Worm (Caenorhabditis elegans): ENCODE results near the gene sra-8.

sra-8 gene

DNA sequence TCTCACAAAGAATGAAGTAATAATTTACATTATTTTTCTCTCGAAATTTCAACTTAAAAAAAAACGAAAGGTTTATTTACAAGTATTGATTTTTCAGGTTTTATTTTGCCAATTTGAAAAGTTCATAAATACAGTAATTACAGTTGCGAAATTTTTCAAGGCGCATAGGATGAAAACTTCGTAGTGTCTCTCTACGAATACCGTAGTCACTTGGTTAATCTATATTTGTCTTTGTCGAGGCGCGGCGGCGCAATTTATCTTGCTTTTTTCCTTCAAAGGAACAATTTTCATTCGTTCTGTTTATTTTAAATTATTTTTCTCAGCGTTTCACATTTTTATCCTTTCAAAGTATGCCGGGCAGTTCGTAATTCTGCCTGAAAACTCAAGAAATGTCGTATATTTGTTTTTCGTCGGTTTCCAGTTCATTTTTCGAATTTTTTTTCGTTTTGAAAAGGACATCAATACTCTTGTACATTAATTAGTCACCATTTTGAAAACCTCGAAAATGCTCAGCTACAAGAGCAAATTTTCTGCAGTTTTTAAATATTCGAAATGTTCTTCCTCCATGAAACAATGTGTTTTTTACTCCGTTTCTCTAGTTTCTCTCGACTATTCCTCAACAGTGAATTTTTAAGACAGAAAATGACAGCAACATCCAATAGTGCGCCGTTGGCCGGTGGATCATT, 13.8 kb upstream of the sra-8 start, which contains the start of gene mex-6:
TSS of gene mex-6 (plus strand) at position 636 of the 686 bp plus-strand sequence.
- TF ChIP-seq dao-5 (tag; optimal IDR thresholded peaks at IDR 0.05), result no peak
- TF ChIP-seq him-1 (tag; optimal IDR thresholded peaks at IDR 0.05), result no peak
- no peak for TF ChIP-seq W03F9.2 (tag; optimal IDR thresholded peaks at IDR 0.05)

DNA sequence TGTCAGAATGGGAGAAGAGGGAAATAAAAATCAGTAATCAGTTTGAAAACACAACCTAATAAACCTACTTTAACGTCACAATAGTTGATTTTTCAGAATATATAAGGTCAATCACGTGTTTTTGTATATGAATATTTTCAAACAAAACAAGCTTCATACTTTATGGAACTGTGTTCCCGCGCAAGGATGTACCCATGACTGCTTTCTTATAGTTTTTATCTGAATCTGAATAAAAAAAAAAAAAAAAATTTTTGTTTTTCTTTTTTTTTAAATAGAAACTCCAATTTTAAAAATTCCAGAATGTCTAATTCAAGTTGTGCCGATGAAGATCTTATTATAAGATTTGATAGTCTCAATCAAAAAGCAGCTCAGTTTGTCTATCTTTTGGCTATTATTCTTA, 9.0 kb upstream of the sra-8 start, which contains the start of gene sra-2:
TSS of gene sra-2 (plus strand) at position 301 of the 400 bp plus-strand sequence.
- TF ChIP-seq W03F9.2 (tag; optimal IDR thresholded peaks at IDR 0.05) (no peak), him-1 (tag; optimal IDR thresholded peaks at IDR 0.05) (no peak), dao-5 (tag; optimal IDR thresholded peaks at IDR 0.05) (no peak)

DNA sequence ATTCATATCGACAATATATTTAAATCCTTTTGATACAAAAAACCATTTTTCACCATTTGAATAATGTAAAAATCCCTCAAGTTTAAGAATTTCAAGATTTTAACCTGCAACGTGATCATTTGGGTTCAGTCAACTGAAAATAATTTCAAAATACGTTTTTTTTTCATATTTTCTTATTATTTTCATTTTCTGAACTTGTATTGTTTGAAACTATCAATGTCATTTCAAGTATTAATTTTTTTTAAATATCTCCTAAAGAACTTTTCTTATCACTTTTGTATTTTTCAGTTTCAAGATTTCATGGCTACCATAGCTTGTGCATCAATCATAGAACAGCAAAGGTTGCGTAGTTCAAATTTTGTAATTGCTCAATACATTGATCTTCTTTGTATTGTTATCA, 5.5 kb upstream of the sra-8 start, which contains the start of gene sra-9:
TSS of gene sra-9 (plus strand) at position 301 of the 400 bp plus-strand sequence.
- TF ChIP-seq W03F9.2 (tag; optimal IDR thresholded peaks at IDR 0.05) (no peak), him-1 (tag; optimal IDR thresholded peaks at IDR 0.05) (no peak), dao-5 (tag; optimal IDR thresholded peaks at IDR 0.05) (no peak)

DNA sequence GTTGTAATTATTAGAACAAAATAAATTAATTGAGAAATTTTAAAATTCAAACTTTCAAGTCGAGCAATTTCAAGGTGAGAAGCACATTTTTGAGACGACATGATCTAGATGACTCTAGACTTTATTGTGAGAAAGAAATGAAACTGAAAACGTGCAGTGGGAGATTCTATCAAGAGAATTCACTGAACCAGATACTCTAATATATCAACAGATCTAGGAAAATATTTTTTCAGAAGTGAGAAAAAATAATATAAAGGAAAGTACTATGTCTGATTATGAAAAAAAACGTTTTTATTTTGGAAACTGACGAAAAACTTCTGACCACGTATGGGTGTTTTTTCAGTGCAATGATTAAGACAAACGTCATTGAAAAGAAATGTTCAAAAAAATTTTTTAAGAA, 3.2 kb downstream of the sra-8 start, which contains the start of gene sra-3:
TSS of gene sra-3 (minus strand) at position 101 of the 400 bp plus-strand sequence.
- TF ChIP-seq dao-5 (tag; optimal IDR thresholded peaks at IDR 0.05), result no peak
- TF ChIP-seq W03F9.2 (tag; optimal IDR thresholded peaks at IDR 0.05), result no peak
- TF ChIP-seq him-1 (tag; optimal IDR thresholded peaks at IDR 0.05), result no peak

- TF ChIP-seq him-1 (tag; optimal IDR thresholded peaks at IDR 0.05) (no peak), dao-5 (tag; optimal IDR thresholded peaks at IDR 0.05) (no peak), W03F9.2 (tag; optimal IDR thresholded peaks at IDR 0.05) (no peak)
Observed at ce11 chrII:9542785-9543184, 5.3 kb downstream of the sra-8 start, which contains the start of gene sra-4. sra-4 (minus strand) TSS chrII:9542885.

DNA sequence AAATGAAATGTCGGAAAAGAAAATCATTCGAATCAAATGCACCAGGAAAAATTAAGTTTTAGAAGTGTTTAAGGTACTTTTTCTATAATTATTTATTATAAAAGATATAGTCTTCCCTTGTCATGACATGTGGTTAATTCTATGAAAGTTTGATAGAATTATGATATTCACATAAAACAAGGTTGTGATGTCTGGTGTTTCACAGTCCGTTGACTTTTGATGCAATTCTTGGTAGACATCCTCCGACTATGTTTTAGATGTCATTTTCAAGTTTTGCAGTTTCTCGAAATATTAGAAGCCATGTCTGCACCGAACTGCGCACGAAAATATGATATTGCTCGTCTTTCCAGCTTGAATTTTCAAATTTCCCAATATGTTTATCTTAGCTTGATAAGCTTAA, 6.9 kb downstream of the sra-8 start, which contains the start of gene sra-7:
TSS of gene sra-7 (plus strand) at position 301 of the 400 bp plus-strand sequence.
- no peak for TF ChIP-seq W03F9.2 (tag; optimal IDR thresholded peaks at IDR 0.05)
- TF ChIP-seq dao-5 (tag; optimal IDR thresholded peaks at IDR 0.05), result no peak
- no peak for TF ChIP-seq him-1 (tag; optimal IDR thresholded peaks at IDR 0.05)

- TF ChIP-seq dao-5 (tag; optimal IDR thresholded peaks at IDR 0.05) (no peak), W03F9.2 (tag; optimal IDR thresholded peaks at IDR 0.05) (no peak), him-1 (tag; optimal IDR thresholded peaks at IDR 0.05) (no peak)
Observed at ce11 chrII:9550718-9551117, 13.2 kb downstream of the sra-8 start, which contains the start of gene sra-6. sra-6 (minus strand) TSS chrII:9550818.

ce11 chrII:9551536-9551935, 14.0 kb downstream of the sra-8 start, which contains the start of gene F35H8.12:
F35H8.12 (plus strand) TSS chrII:9551836.
- TF ChIP-seq him-1 (tag; optimal IDR thresholded peaks at IDR 0.05) (no peak), dao-5 (tag; optimal IDR thresholded peaks at IDR 0.05) (no peak), W03F9.2 (tag; optimal IDR thresholded peaks at IDR 0.05) (no peak)

- TF ChIP-seq W03F9.2 (tag; optimal IDR thresholded peaks at IDR 0.05), result no peak
- TF ChIP-seq him-1 (tag; optimal IDR thresholded peaks at IDR 0.05), result no peak
- no peak for TF ChIP-seq dao-5 (tag; optimal IDR thresholded peaks at IDR 0.05)
Observed at ce11 chrII:9553179-9553578, 15.7 kb downstream of the sra-8 start, which contains the start of gene F35H8.1. F35H8.1 (minus strand) TSS chrII:9553279.

DNA sequence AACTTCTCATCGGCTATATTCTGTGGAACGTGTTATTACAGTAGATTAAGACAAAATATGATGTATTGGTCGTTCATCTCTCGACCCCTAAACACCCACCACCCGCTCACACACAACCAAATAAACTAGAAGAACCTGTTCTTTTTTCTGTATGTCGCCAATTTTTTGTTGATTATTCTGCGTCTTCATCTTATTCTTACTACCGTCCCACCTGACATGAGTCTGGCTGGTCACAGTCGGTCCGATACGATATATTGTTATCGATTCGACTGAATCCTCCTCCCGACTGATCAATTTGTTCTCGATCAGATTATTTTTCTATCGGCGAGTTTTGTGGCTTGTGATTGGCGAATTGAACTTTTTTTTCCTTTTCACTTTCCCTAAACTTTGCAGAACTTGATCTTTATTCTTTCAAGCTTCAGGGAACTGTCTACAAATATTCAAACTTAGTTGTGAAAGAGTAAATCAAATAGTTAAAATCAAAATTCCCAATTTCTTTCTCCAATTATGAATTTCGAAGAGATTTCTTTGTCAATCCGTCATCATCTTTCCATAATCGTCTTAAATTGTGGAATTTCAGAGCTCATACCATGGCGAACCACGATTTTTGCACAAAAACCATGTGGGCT, 17.5 kb downstream of the sra-8 start, which contains the start of gene F35H8.2:
TSS of gene F35H8.2 (plus strand) at position 579 of the 629 bp plus-strand sequence.
- TF ChIP-seq him-1 (tag; optimal IDR thresholded peaks at IDR 0.05) (no peak), W03F9.2 (tag; optimal IDR thresholded peaks at IDR 0.05) (no peak), dao-5 (tag; optimal IDR thresholded peaks at IDR 0.05) (no peak)

ce11 chrII:9556582-9556981, 19.1 kb downstream of the sra-8 start:
- TF ChIP-seq him-1 (tag; optimal IDR thresholded peaks at IDR 0.05), result no peak
- TF ChIP-seq W03F9.2 (tag; optimal IDR thresholded peaks at IDR 0.05), result no peak
- no peak for TF ChIP-seq dao-5 (tag; optimal IDR thresholded peaks at IDR 0.05)

- TF ChIP-seq W03F9.2 (tag; optimal IDR thresholded peaks at IDR 0.05) (no peak), dao-5 (tag; optimal IDR thresholded peaks at IDR 0.05) (no peak)
Observed at ce11 chrII:9557437-9558150, 20.1 kb downstream of the sra-8 start, which contains the start of gene zfp-2. zfp-2 (plus strand) TSS chrII:9557650.

DNA sequence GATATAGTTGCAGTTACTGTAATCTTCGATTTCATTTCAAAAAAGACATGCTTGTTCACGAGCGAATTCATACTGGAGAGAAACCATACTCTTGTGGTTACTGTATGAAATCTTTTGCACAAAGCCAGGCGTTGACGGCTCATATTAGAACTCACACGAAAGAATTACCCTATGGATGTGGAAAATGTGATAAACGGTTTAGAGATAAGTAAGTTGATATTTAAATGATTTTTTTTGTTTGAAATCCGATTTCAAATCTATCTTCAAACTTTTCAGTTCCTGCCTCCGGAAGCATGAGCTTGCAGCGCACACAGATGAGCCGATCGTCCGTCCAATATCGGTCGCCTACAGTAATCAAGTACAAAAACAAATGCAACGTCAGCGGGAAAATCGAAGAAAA, 21.4 kb downstream of the sra-8 start:
- TF ChIP-seq him-1 (tag; optimal IDR thresholded peaks at IDR 0.05), result no peak

Data from whole organism, L4/young adult.